Fruit fly (Drosophila melanogaster): ENCODE measurements around the gene Syt7.

dm6 chr4:276325-276724 lies 30.0 kb downstream of the Syt7 start, which contains the start of gene NfI:
- TF ChIP-seq OdsH (GFP tag; optimal IDR thresholded peaks at IDR 0.05) (no peak), Sox102F (GFP tag; optimal IDR thresholded peaks at IDR 0.05) (no peak), Lpt (GFP tag; optimal IDR thresholded peaks at IDR 0.05) (no peak), Ets96B (tag; optimal IDR thresholded peaks at IDR 0.05) (no peak), CG6163 (GFP tag; IDR thresholded peaks at IDR 0.05) (no peak), CG34406 (GFP tag; optimal IDR thresholded peaks at IDR 0.05) (no peak), Met (GFP tag; optimal IDR thresholded peaks at IDR 0.05) (no peak), CG32006 (GFP tag; optimal IDR thresholded peaks at IDR 0.05) (no peak), CG16779 (tag; optimal IDR thresholded peaks at IDR 0.05) (no peak), Gug (GFP tag; IDR thresholded peaks at IDR 0.05) (no peak), eg (GFP tag; IDR thresholded peaks at IDR 0.05) (no peak), CG6792 (GFP tag; optimal IDR thresholded peaks at IDR 0.05) (no peak), CG31627 (GFP tag; optimal IDR thresholded peaks at IDR 0.05) (no peak), Smox (GFP tag; optimal IDR thresholded peaks at IDR 0.05) (no peak)

All from whole organism, prepupa.